Worm (Caenorhabditis elegans) whole organism, midembryonic: ENCODE data around the gene T14G10.8.

Experiments
- cog-1 ChIP-seq: sonication (generic microtip); optimal IDR thresholded peaks from 2 replicates; lab custom pipeline; 2016; ENCODE audit warnings: missing genetic modification characterization, missing compliant biosample characterization
- flt-1 ChIP-seq: fragments of 200-800 bp; sonication (Bioruptor generic); IDR thresholded peaks from 2 replicates; pipeline ENCODE4 v1.3.6; 2022; ENCODE audit warnings: missing genetic modification characterization, missing compliant biosample characterization
- klf-2 ChIP-seq: fragments of 200-800 bp; sonication (Bioruptor generic); conservative IDR thresholded peaks from 2 replicates; pipeline ENCODE4 v1.3.6; 2022; ENCODE audit warnings: missing genetic modification reagents, missing genetic modification characterization, missing compliant biosample characterization
- med-1 ChIP-seq: sonication (generic microtip); optimal IDR thresholded peaks from 2 replicates; lab custom pipeline; 2017; ENCODE audit warnings: missing genetic modification characterization, mild to moderate bottlenecking, missing compliant biosample characterization, antibody characterized with exemption, missing genetic modification reagents; ENCODE audit not compliant: insufficient read depth
- tab-1 ChIP-seq: fragments of 200-800 bp; sonication (Bioruptor generic); IDR thresholded peaks from 2 replicates; pipeline ENCODE4 v1.3.6; 2022; ENCODE audit warnings: missing genetic modification characterization, missing compliant biosample characterization
- ztf-29 ChIP-seq: fragments of 200-800 bp; sonication (Bioruptor generic); IDR thresholded peaks from 2 replicates; pipeline ENCODE4 v1.3.6; 2022; ENCODE audit warnings: missing genetic modification reagents, missing genetic modification characterization, missing compliant biosample characterization

DNA sequence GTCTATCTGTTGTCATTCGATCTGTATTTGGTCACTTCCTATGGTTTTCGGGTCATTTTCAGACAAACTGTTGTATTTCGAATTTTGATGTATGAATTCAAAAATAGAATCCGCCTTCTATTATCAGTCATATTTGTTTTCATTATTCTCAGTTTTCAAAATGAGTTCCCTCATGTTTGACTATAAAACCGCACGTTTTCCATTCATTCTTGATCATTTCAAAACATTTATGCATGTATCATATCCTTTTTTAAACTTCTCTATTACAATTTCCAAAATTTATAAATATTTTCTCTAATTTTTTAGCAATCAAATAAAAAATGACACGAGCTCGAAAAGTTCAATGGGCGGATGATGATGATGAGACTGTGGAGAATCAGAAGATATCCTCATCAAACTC lies 9.0 kb downstream of the T14G10.8 start, which contains the start of gene K08F4.12:
- TF ChIP-seq med-1 (GFP tag; lab: Kevin White, UChicago) (no peak), tab-1 (GFP tag; lab: Robert Waterston, UW) (no peak), klf-2 (GFP tag; lab: Robert Waterston, UW) (no peak), cog-1 (tag; lab: Kevin White, UChicago) (no peak), flt-1 (GFP tag; lab: Robert Waterston, UW) (no peak), ztf-29 (GFP tag; lab: Robert Waterston, UW) (no peak)
